Fruit fly (Drosophila melanogaster): Measurements from ENCODE around the gene RnpS1.

Gene RnpS1

DNA sequence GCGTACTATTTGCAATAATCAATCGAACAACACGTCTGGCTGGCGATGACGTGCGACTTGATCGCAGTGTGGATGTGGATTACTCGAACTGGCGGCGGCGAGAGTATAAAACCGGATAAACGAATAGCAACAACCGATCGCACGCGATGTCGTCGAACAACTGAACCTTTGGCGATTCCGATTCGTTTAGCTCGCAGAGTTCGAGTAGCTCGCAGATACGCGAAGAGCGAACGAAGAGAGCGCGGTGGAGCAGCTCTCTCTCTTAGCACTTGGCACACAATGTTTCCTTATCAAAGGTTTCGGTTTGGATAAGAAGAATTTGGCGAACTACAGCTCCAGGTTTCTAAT is 49.4 kb upstream of the RnpS1 start, which contains the start of gene RhoL (continued):
- TF ChIP-seq al (GFP tag; IDR thresholded peaks at IDR 0.05): no peak
- peak; percentile 43 for TF ChIP-seq CG17385 (GFP tag; optimal IDR thresholded peaks at IDR 0.05)
- TF ChIP-seq PHDP (tag; optimal IDR thresholded peaks at IDR 0.05): no peak
- TF ChIP-seq Meics (GFP tag; optimal IDR thresholded peaks at IDR 0.05): no peak
- TF ChIP-seq HHEX (GFP tag; optimal IDR thresholded peaks at IDR 0.05): peak; percentile 36
- no peak for TF ChIP-seq z (GFP tag; IDR thresholded peaks at IDR 0.05)
- TF ChIP-seq fd96Cb (tag; optimal IDR thresholded peaks at IDR 0.05): no peak
- no peak for TF ChIP-seq fd3F (GFP tag; optimal IDR thresholded peaks at IDR 0.05)
- peak; percentile 20 for TF ChIP-seq CHES-1-like (GFP tag; optimal IDR thresholded peaks at IDR 0.05)
- TF ChIP-seq salm (tag; optimal IDR thresholded peaks at IDR 0.05): peak; percentile 8
- TF ChIP-seq CG8281 (tag; optimal IDR thresholded peaks at IDR 0.05): no peak
- peak; percentile 60 for TF ChIP-seq lab (GFP tag; optimal IDR thresholded peaks at IDR 0.05)
- no peak for TF ChIP-seq gfzf (GFP tag; optimal IDR thresholded peaks at IDR 0.05)
- TF ChIP-seq CG12942 (GFP tag; optimal IDR thresholded peaks at IDR 0.05): no peak
- no peak for TF ChIP-seq CG18011 (GFP tag; optimal IDR thresholded peaks at IDR 0.05)
- no peak for TF ChIP-seq pum (GFP tag; optimal IDR thresholded peaks at IDR 0.05)
- TF ChIP-seq CG33557 (GFP tag; optimal IDR thresholded peaks at IDR 0.05): no peak
- no peak for TF ChIP-seq CG11085 (GFP tag; IDR thresholded peaks at IDR 0.05)
- peak; percentile 3 for TF ChIP-seq NfI (GFP tag; optimal IDR thresholded peaks at IDR 0.05)
- TF ChIP-seq p53 (GFP tag; optimal IDR thresholded peaks at IDR 0.05): no peak
- TF ChIP-seq Med (GFP tag): peak; percentile 88
- TF ChIP-seq Kr (GFP tag; optimal IDR thresholded peaks at IDR 0.05): no peak
- no peak for TF ChIP-seq CG14860 (GFP tag; IDR thresholded peaks at IDR 0.05; ENCODE audit: partially characterized antibody)
- TF ChIP-seq pan (optimal IDR thresholded peaks at IDR 0.05): no peak
- peak in 1 of 2 experiments; percentile 14 for TF ChIP-seq pan (GFP tag; optimal IDR thresholded peaks at IDR 0.05 in 1 of 2, IDR thresholded peaks at IDR 0.05 in 1 of 2)
- TF ChIP-seq CG1233 (GFP tag; optimal IDR thresholded peaks at IDR 0.05): no peak
- no peak for TF ChIP-seq corto (GFP tag; optimal IDR thresholded peaks at IDR 0.05)
- no peak for TF ChIP-seq cad (GFP tag; optimal IDR thresholded peaks at IDR 0.05)
- no peak for TF ChIP-seq gsb-n (tag; optimal IDR thresholded peaks at IDR 0.05)
- no peak for TF ChIP-seq CG17612 (GFP tag; IDR thresholded peaks at IDR 0.05)
- TF ChIP-seq ftz-f1 (GFP tag; optimal IDR thresholded peaks at IDR 0.05): peak; percentile 74
- TF ChIP-seq CG17829 (tag; optimal IDR thresholded peaks at IDR 0.05): no peak
- no peak for TF ChIP-seq fu2 (GFP tag; optimal IDR thresholded peaks at IDR 0.05)
- no peak for TF ChIP-seq tx (GFP tag; optimal IDR thresholded peaks at IDR 0.05)
- no peak for TF ChIP-seq Hr3 (GFP tag; optimal IDR thresholded peaks at IDR 0.05)
- TF ChIP-seq pb (GFP tag; optimal IDR thresholded peaks at IDR 0.05): peak; percentile 28
- TF ChIP-seq Adf1 (GFP tag; IDR thresholded peaks at IDR 0.05): peak; percentile 43; the same call in 1 of the 2 replicates
- TF ChIP-seq seq (GFP tag; IDR thresholded peaks at IDR 0.05): no peak
- no peak for TF ChIP-seq CG4617 (GFP tag; optimal IDR thresholded peaks at IDR 0.05; ENCODE audit: borderline replicate concordance)
- TF ChIP-seq CG10274 (GFP tag; optimal IDR thresholded peaks at IDR 0.05): no peak
- no peak for TF ChIP-seq sisA (GFP tag; IDR thresholded peaks at IDR 0.05)
- peak; percentile 48; the same call in 1 of the 3 replicates for TF ChIP-seq CG11695 (GFP tag; IDR thresholded peaks at IDR 0.05)
- no peak for TF ChIP-seq cg (GFP tag; optimal IDR thresholded peaks at IDR 0.05)
- no peak for TF ChIP-seq bab2 (GFP tag; optimal IDR thresholded peaks at IDR 0.05)
- no peak for TF ChIP-seq gsb (GFP tag; IDR thresholded peaks at IDR 0.05)
- no peak for TF ChIP-seq CG15601 (tag; optimal IDR thresholded peaks at IDR 0.05)
- peak; percentile 35; the same call in 2 of the 3 replicates for TF ChIP-seq CG34224 (GFP tag; IDR thresholded peaks at IDR 0.05; ENCODE audit: partially characterized antibody)
- TF ChIP-seq NC2α (GFP tag; optimal IDR thresholded peaks at IDR 0.05): no peak
- TF ChIP-seq sna (GFP tag; IDR thresholded peaks at IDR 0.05; ENCODE audit: partially characterized antibody): peak; percentile 62
- no peak for TF ChIP-seq CG1602 (GFP tag; optimal IDR thresholded peaks at IDR 0.05)
- TF ChIP-seq Hey (tag; optimal IDR thresholded peaks at IDR 0.05): no peak
- no peak for TF ChIP-seq fru (optimal IDR thresholded peaks at IDR 0.05)
